Worm (Caenorhabditis elegans): ENCODE data around the gene H40L08.2.

DNA sequence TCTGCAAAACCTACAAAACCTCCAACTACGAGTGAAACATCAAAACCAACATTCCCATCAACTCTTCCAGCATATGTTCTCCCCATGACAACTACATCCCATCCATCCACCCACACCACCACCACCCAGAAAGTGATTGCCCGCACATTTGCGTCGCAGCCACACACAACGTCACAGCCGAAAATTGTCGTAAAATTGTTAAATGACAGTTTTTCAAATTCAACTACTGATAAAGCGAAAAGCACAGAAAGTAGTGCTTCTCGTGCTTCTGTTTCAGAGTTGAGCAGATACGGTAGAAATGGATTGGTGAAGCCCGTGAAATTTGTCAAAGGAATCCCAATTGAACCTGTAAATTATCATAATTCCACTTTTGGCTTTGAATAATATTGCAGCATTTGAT, 10.2 kb upstream of the H40L08.2 start:
- no peak for TF ChIP-seq egl-27 (tag; optimal IDR thresholded peaks at IDR 0.05)
- no peak for TF ChIP-seq ama-1 (optimal IDR thresholded peaks at IDR 0.05)
- TF ChIP-seq ztf-11 (tag; optimal IDR thresholded peaks at IDR 0.05), result no peak
- TF ChIP-seq aly-2 (tag; optimal IDR thresholded peaks at IDR 0.05), result no peak

Data from whole organism, L1 larva.